Fruit fly (Drosophila melanogaster): Measurements from ENCODE around the gene CG34027.

CG34027 gene

DNA sequence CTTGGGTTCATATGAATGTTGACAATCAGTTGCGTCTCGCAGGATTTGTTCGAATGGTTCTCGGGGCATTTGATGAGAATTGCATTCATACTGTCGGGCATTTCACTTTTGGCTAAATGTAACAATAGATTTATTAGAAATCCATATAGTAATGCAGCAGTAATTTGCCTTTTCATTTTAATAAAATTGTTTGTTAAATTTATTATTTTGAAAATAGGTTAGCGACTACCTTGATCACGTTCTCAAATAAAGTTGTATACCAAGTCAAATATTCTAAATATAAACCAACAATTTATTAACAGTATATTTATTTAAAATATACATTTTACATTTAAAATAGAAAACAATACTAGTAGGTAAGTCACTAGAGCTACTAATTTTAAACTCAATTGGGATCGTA, at the start of gene CG34027:
CG34027 (minus strand) TSS at position 101 of the 400 bp plus-strand sequence.
- TF ChIP-seq grau (tag; optimal IDR thresholded peaks at IDR 0.05) (no peak), Mad (GFP tag; optimal IDR thresholded peaks at IDR 0.05) (no peak), CG8089 (GFP tag; optimal IDR thresholded peaks at IDR 0.05) (no peak), salm (tag; optimal IDR thresholded peaks at IDR 0.05) (no peak), Ada2b (GFP tag; IDR thresholded peaks at IDR 0.05) (no peak), klu (GFP tag; IDR thresholded peaks at IDR 0.05) (no peak), ap (GFP tag; IDR thresholded peaks at IDR 0.05) (no peak), CG15269 (tag; optimal IDR thresholded peaks at IDR 0.05) (no peak), Six4 (GFP tag; optimal IDR thresholded peaks at IDR 0.05) (no peak), CG17568 (GFP tag; optimal IDR thresholded peaks at IDR 0.05) (no peak), ab (GFP tag; optimal IDR thresholded peaks at IDR 0.05) (no peak), Blimp-1 (GFP tag; optimal IDR thresholded peaks at IDR 0.05) (no peak), Usf (GFP tag; optimal IDR thresholded peaks at IDR 0.05) (no peak), CG9215 (GFP tag; IDR thresholded peaks at IDR 0.05) (no peak), pho (GFP tag; optimal IDR thresholded peaks at IDR 0.05) (no peak), CG14667 (GFP tag; IDR thresholded peaks at IDR 0.05) (no peak), Lhr (GFP tag; optimal IDR thresholded peaks at IDR 0.05) (no peak), Antp (GFP tag; optimal IDR thresholded peaks at IDR 0.05) (no peak)

DNA sequence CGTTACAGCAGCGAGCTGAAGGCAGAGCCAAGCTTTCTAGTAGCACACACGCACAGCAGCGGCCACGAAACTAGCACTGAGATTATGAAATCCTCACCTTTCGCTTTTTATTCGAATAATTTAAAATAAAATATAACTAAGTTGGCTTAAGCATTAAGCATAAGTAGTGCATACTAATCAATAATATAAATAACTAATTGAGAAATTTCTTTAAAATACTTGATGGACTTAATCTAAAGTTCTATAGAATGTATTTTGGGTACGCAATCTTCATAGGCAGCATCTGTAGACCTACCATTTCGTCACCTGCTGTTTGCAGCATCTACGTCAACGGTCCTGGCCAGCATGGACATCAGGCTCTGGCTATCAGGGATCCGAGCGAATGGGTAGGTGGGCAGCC, 43.5 kb upstream of the CG34027 start:
- TF ChIP-seq CG17359 (tag; optimal IDR thresholded peaks at IDR 0.05) (peak; percentile 19), gfzf (GFP tag; optimal IDR thresholded peaks at IDR 0.05) (no peak), CG15011 (GFP tag; optimal IDR thresholded peaks at IDR 0.05) (no peak), cwo (GFP tag; optimal IDR thresholded peaks at IDR 0.05) (peak; percentile 50), btn (GFP tag; optimal IDR thresholded peaks at IDR 0.05) (no peak), CG10321 (GFP tag; IDR thresholded peaks at IDR 0.05) (no peak), CG10147 (GFP tag; optimal IDR thresholded peaks at IDR 0.05) (peak; percentile 48), CG9817 (tag; optimal IDR thresholded peaks at IDR 0.05) (peak; percentile 7), fru (optimal IDR thresholded peaks at IDR 0.05) (no peak), CG2116 (GFP tag; optimal IDR thresholded peaks at IDR 0.05) (no peak), slbo (GFP tag; IDR thresholded peaks at IDR 0.05) (0 out of 2 replicates have a peak, but pooled peaks have one; percentile 15), chif (GFP tag; optimal IDR thresholded peaks at IDR 0.05) (no peak), scrt (GFP tag; optimal IDR thresholded peaks at IDR 0.05) (peak; percentile 37), CG15696 (tag; optimal IDR thresholded peaks at IDR 0.05) (no peak), Neu2 (GFP tag; optimal IDR thresholded peaks at IDR 0.05; ENCODE audit: borderline replicate concordance) (no peak), CG10366 (GFP tag; IDR thresholded peaks at IDR 0.05) (no peak), sens (GFP tag) (peak; percentile 57), CG2120 (GFP tag; optimal IDR thresholded peaks at IDR 0.05) (peak; percentile 36), bab2 (GFP tag; optimal IDR thresholded peaks at IDR 0.05) (no peak), CG10462 (GFP tag; optimal IDR thresholded peaks at IDR 0.05) (no peak), Awh (GFP tag; IDR thresholded peaks at IDR 0.05) (no peak), CoRest (tag; optimal IDR thresholded peaks at IDR 0.05) (peak; percentile 27), CG8765 (GFP tag; IDR thresholded peaks at IDR 0.05) (no peak), Meics (GFP tag; optimal IDR thresholded peaks at IDR 0.05) (peak; percentile 45), CG5245 (GFP tag; optimal IDR thresholded peaks at IDR 0.05) (no peak), MTF-1 (GFP tag; optimal IDR thresholded peaks at IDR 0.05; ENCODE audit: borderline replicate concordance) (no peak), NK7.1 (GFP tag; optimal IDR thresholded peaks at IDR 0.05) (no peak), Chrac-16 (GFP tag; optimal IDR thresholded peaks at IDR 0.05) (no peak), zf30C (GFP tag; optimal IDR thresholded peaks at IDR 0.05) (no peak), pfk (GFP tag; optimal IDR thresholded peaks at IDR 0.05) (no peak), Dad (GFP tag; optimal IDR thresholded peaks at IDR 0.05) (no peak), Dll (GFP tag; IDR thresholded peaks at IDR 0.05; ENCODE audit: partially characterized antibody) (no peak), gcm (GFP tag; optimal IDR thresholded peaks at IDR 0.05) (no peak), CG2129 (GFP tag; IDR thresholded peaks at IDR 0.05; ENCODE audit: partially characterized antibody) (no peak)

All from whole organism, embryonic.